Fruit fly (Drosophila melanogaster) whole organism, embryonic: ENCODE data around the gene CalpB.

Source experiments
- CG11093 ChIP-seq: fragments of 200-800 bp; sonication (Bioruptor generic); IDR thresholded peaks from 3 replicates; pipeline ENCODE4 v1.3.6; 2022; ENCODE audit warnings: missing biosample characterization, missing genetic modification characterization
- CG12104 ChIP-seq: fragments of 200-800 bp; sonication (Bioruptor generic); optimal IDR thresholded peaks from 3 replicates; lab custom pipeline; 2016; ENCODE audit warnings: missing biosample characterization, missing genetic modification characterization
- CG12769 ChIP-seq: fragments of 200-800 bp; sonication (Bioruptor generic); optimal IDR thresholded peaks from 2 replicates; lab custom pipeline; 2019; ENCODE audit warnings: missing biosample characterization, mild to moderate bottlenecking, missing genetic modification characterization, moderate library complexity
- CG13287 ChIP-seq: fragments of 200-800 bp; sonication (Bioruptor generic); IDR thresholded peaks from 2 replicates; pipeline ENCODE4 v1.3.6; 2022; ENCODE audit warnings: missing biosample characterization, missing genetic modification characterization; ENCODE audit not compliant: partially characterized antibody
- CG14441 ChIP-seq: fragments of 200-800 bp; sonication (Bioruptor generic); IDR thresholded peaks from 2 replicates; pipeline ENCODE4 v1.3.6; 2022; ENCODE audit warnings: missing biosample characterization, missing genetic modification characterization
- CG14860 ChIP-seq: fragments of 200-800 bp; sonication (Bioruptor generic); IDR thresholded peaks from 3 replicates; pipeline ENCODE4 v1.3.6; 2022; ENCODE audit warnings: missing biosample characterization, missing genetic modification characterization; ENCODE audit not compliant: partially characterized antibody
- CG15269 ChIP-seq: fragments of 200-800 bp; sonication (Bioruptor generic); optimal IDR thresholded peaks from 2 replicates; lab custom pipeline; 2018; ENCODE audit warnings: missing biosample characterization, mild to moderate bottlenecking, missing genetic modification characterization, moderate library complexity
- CG15514 ChIP-seq: fragments of 200-800 bp; sonication (Bioruptor generic); optimal IDR thresholded peaks from 3 replicates; lab custom pipeline; 2017; ENCODE audit warnings: missing biosample characterization, missing genetic modification characterization, mild to moderate bottlenecking, moderate library complexity, missing genetic modification reagents
- CG16779 ChIP-seq: fragments of 200-800 bp; sonication (Bioruptor generic); IDR thresholded peaks from 2 replicates; pipeline ENCODE4 v1.3.6; 2022; ENCODE audit warnings: missing biosample characterization, missing genetic modification characterization
- CG18599 ChIP-seq: fragments of 200-800 bp; sonication (Bioruptor generic); optimal IDR thresholded peaks from 3 replicates; lab custom pipeline; 2017; ENCODE audit warnings: missing biosample characterization, missing genetic modification characterization, mild to moderate bottlenecking, moderate library complexity, missing genetic modification reagents
- CG2116 ChIP-seq: fragments of 200-800 bp; sonication (Bioruptor generic); optimal IDR thresholded peaks from 3 replicates; lab custom pipeline; 2018; ENCODE audit warnings: missing biosample characterization, mild to moderate bottlenecking, missing genetic modification characterization
- CG2129 ChIP-seq: fragments of 200-800 bp; sonication (Bioruptor generic); IDR thresholded peaks from 2 replicates; pipeline ENCODE4 v1.3.6; 2022; ENCODE audit warnings: missing biosample characterization, missing genetic modification characterization; ENCODE audit not compliant: partially characterized antibody
- CG2199 ChIP-seq: fragments of 200-800 bp; sonication (Bioruptor generic); IDR thresholded peaks from 3 replicates; pipeline ENCODE4 v1.3.6; 2022; ENCODE audit warnings: missing biosample characterization, missing genetic modification characterization
- CG31388 ChIP-seq: fragments of 200-800 bp; sonication (Bioruptor generic); optimal IDR thresholded peaks from 2 replicates; lab custom pipeline; 2016; ENCODE audit warnings: missing biosample characterization, missing genetic modification characterization
- CG3995 ChIP-seq: fragments of 200-800 bp; sonication (Bioruptor generic); optimal IDR thresholded peaks from 3 replicates; lab custom pipeline; 2016; ENCODE audit warnings: missing biosample characterization, missing genetic modification characterization
- CG4328 ChIP-seq: fragments of 200-800 bp; sonication (Bioruptor generic); optimal IDR thresholded peaks from 3 replicates; lab custom pipeline; 2017; ENCODE audit warnings: missing biosample characterization, missing genetic modification reagents, missing genetic modification characterization
- CG7271 ChIP-seq: fragments of 200-800 bp; sonication (Bioruptor generic); optimal IDR thresholded peaks from 2 replicates; lab custom pipeline; 2018; ENCODE audit warnings: missing biosample characterization, mild to moderate bottlenecking, missing genetic modification characterization, moderate library complexity
- CG7839 ChIP-seq: fragments of 200-800 bp; sonication (Bioruptor generic); optimal IDR thresholded peaks from 3 replicates; lab custom pipeline; 2018; ENCODE audit warnings: missing biosample characterization, mild to moderate bottlenecking, missing genetic modification characterization, moderate library complexity
- CG7928 ChIP-seq: fragments of 200-800 bp; sonication (Bioruptor generic); optimal IDR thresholded peaks from 2 replicates; lab custom pipeline; 2017; ENCODE audit warnings: missing biosample characterization, mild to moderate bottlenecking, missing genetic modification characterization
- CG7987 ChIP-seq: fragments of 200-800 bp; sonication (Bioruptor generic); optimal IDR thresholded peaks from 2 replicates; lab custom pipeline; 2018; ENCODE audit warnings: missing biosample characterization, mild to moderate bottlenecking, missing genetic modification characterization, moderate library complexity
- CG8765 ChIP-seq: fragments of 200-800 bp; sonication (Bioruptor generic); IDR thresholded peaks from 2 replicates; pipeline ENCODE4 v1.3.6; 2022; ENCODE audit warnings: missing biosample characterization, missing genetic modification characterization
- Dp ChIP-seq: fragments of 200-800 bp; sonication (Bioruptor generic); optimal IDR thresholded peaks from 2 replicates; lab custom pipeline; 2018; ENCODE audit warnings: missing biosample characterization, mild to moderate bottlenecking, missing genetic modification characterization, moderate library complexity
- Ets65A ChIP-seq: fragments of 200-800 bp; sonication (Bioruptor generic); peaks from one replicate; lab custom pipeline; 2016; ENCODE audit warnings: missing biosample characterization, missing genetic modification characterization
- Fer2 ChIP-seq: fragments of 200-800 bp; sonication (Bioruptor generic); optimal IDR thresholded peaks from 2 replicates; lab custom pipeline; 2018; ENCODE audit warnings: missing biosample characterization, mild to moderate bottlenecking, missing genetic modification characterization, moderate library complexity
- Max ChIP-seq: fragments of 200-800 bp; sonication (Bioruptor generic); optimal IDR thresholded peaks from 2 replicates; lab custom pipeline; 2016; ENCODE audit warnings: missing biosample characterization, mild to moderate bottlenecking, missing genetic modification characterization
- Med ChIP-seq: fragments of 200-800 bp; sonication (Bioruptor generic); peaks from one replicate; lab custom pipeline; 2016; ENCODE audit warnings: missing biosample characterization, missing genetic modification characterization, mild to moderate bottlenecking, inconsistent platforms, moderate library complexity
- Nf-YC ChIP-seq: fragments of 200-800 bp; optimal IDR thresholded peaks from 3 replicates; lab custom pipeline; 2019; ENCODE audit warnings: missing biosample characterization, mild to moderate bottlenecking, missing genetic modification characterization, moderate library complexity
- NfI ChIP-seq: fragments of 200-800 bp; sonication (Bioruptor generic); optimal IDR thresholded peaks from 3 replicates; lab custom pipeline; 2018; ENCODE audit warnings: missing biosample characterization, mild to moderate bottlenecking, missing genetic modification characterization, moderate library complexity
- Side ChIP-seq: fragments of 200-800 bp; sonication (Bioruptor generic); optimal IDR thresholded peaks from 2 replicates; lab custom pipeline; 2016; ENCODE audit warnings: missing biosample characterization, missing genetic modification characterization
- Sox100B ChIP-seq: fragments of 200-800 bp; sonication (Bioruptor generic); optimal IDR thresholded peaks from 3 replicates; lab custom pipeline; 2018; ENCODE audit warnings: missing biosample characterization, mild to moderate bottlenecking, missing genetic modification characterization
- YL-1 ChIP-seq: fragments of 200-800 bp; sonication (Bioruptor generic); optimal IDR thresholded peaks from 3 replicates; lab custom pipeline; 2017; ENCODE audit warnings: missing biosample characterization, mild to moderate bottlenecking, missing genetic modification characterization
- ase ChIP-seq: fragments of 200-800 bp; sonication (Bioruptor generic); IDR thresholded peaks from 3 replicates; pipeline ENCODE4 v1.3.6; 2022; ENCODE audit warnings: missing biosample characterization, missing genetic modification characterization
- dati ChIP-seq: fragments of 200-800 bp; sonication (Bioruptor generic); IDR thresholded peaks from 2 replicates; pipeline ENCODE4 v1.3.6; 2022; ENCODE audit warnings: missing biosample characterization, missing genetic modification characterization
- dimm ChIP-seq: fragments of 200-800 bp; sonication (Bioruptor generic); IDR thresholded peaks from 2 replicates; pipeline ENCODE4 v1.3.6; 2022; ENCODE audit warnings: missing biosample characterization, missing genetic modification characterization
- grn ChIP-seq: fragments of 200-800 bp; sonication (Bioruptor generic); optimal IDR thresholded peaks from 3 replicates; lab custom pipeline; 2017; ENCODE audit warnings: missing biosample characterization, missing genetic modification characterization
- ind ChIP-seq: fragments of 200-800 bp; sonication (Bioruptor generic); optimal IDR thresholded peaks from 3 replicates; lab custom pipeline; 2016; ENCODE audit warnings: missing biosample characterization, missing genetic modification characterization
- kni ChIP-seq: fragments of 200-800 bp; sonication (Bioruptor generic); optimal IDR thresholded peaks from 3 replicates; lab custom pipeline; 2017; ENCODE audit warnings: mild to moderate bottlenecking, missing biosample characterization, missing genetic modification reagents, missing genetic modification characterization
- knrl ChIP-seq: fragments of 200-800 bp; sonication (Bioruptor generic); IDR thresholded peaks from 3 replicates; pipeline ENCODE4 v1.3.6; 2022; ENCODE audit warnings: missing biosample characterization, missing genetic modification characterization; ENCODE audit not compliant: partially characterized antibody
- lilli ChIP-seq: fragments of 200-800 bp; sonication (Bioruptor generic); optimal IDR thresholded peaks from 3 replicates; lab custom pipeline; 2016; ENCODE audit warnings: missing biosample characterization, missing genetic modification characterization
- mam ChIP-seq: fragments of 200-800 bp; sonication (Bioruptor generic); optimal IDR thresholded peaks from 3 replicates; lab custom pipeline; 2016; ENCODE audit warnings: missing biosample characterization, missing genetic modification characterization
- pita ChIP-seq: fragments of 200-800 bp; sonication (Bioruptor generic); optimal IDR thresholded peaks from 2 replicates; lab custom pipeline; 2017; ENCODE audit warnings: missing biosample characterization, mild to moderate bottlenecking, missing genetic modification characterization
- prd ChIP-seq, 3 experiments: fragments of >200 bp in 2 of 3; fragments of 200-800 bp in 1 of 3; sonication (Bioruptor generic) in 1 of 3; optimal IDR thresholded peaks in 2 of 3; IDR thresholded peaks in 1 of 3; 2 replicates in 2 of 3; 3 replicates in 1 of 3; pipeline versions ENCODE4 v1.3.6 to Lab custom; 2017 to 2022; ENCODE audit warnings: missing biosample characterization in 1 of 3, missing genetic modification characterization in 1 of 3
- slbo ChIP-seq: fragments of 200-800 bp; sonication (Bioruptor generic); IDR thresholded peaks from 2 replicates; pipeline ENCODE4 v1.3.6; 2022; ENCODE audit warnings: missing biosample characterization, missing genetic modification characterization
- sna ChIP-seq: fragments of 200-800 bp; sonication (Bioruptor generic); IDR thresholded peaks from 2 replicates; pipeline ENCODE4 v1.3.6; 2022; ENCODE audit warnings: missing biosample characterization, missing genetic modification characterization; ENCODE audit not compliant: partially characterized antibody
- stc ChIP-seq: fragments of 200-800 bp; sonication (Bioruptor generic); IDR thresholded peaks from 2 replicates; pipeline ENCODE4 v1.3.6; 2022; ENCODE audit warnings: missing biosample characterization, missing genetic modification characterization
- tna ChIP-seq: fragments of 200-800 bp; sonication (Bioruptor generic); IDR thresholded peaks from 2 replicates; pipeline ENCODE4 v1.3.6; 2022; ENCODE audit warnings: missing biosample characterization, missing genetic modification characterization; ENCODE audit not compliant: partially characterized antibody
- tx ChIP-seq: fragments of 200-800 bp; sonication (Bioruptor generic); optimal IDR thresholded peaks from 2 replicates; lab custom pipeline; 2016; ENCODE audit warnings: missing biosample characterization, missing genetic modification characterization
- wor ChIP-seq: fragments of 200-800 bp; sonication (Bioruptor generic); IDR thresholded peaks from 2 replicates; pipeline ENCODE4 v1.3.6; 2022; ENCODE audit warnings: missing biosample characterization, missing genetic modification characterization

Gene CalpB

dm6 chr3L:9864275-9865052 lies 24.1 kb upstream of the CalpB start, which contains the start of the genes iPLA2-VIA and Ciz1 (continued):
- TF ChIP-seq Fer2 (no peak), CG3995 (GFP tag; lab: Kevin White, UChicago) (peak; percentile 46), CG14441 (GFP tag; lab: Robert Waterston, UW) (0 out of 2 replicates have a peak, but pooled peaks have one; percentile 9), CG16779 (GFP tag; lab: Robert Waterston, UW) (no peak), ind (GFP tag; lab: Kevin White, UChicago) (peak; percentile 37), stc (no peak), Ets65A (GFP tag; lab: Kevin White, UChicago) (peak; percentile 94), mam (GFP tag; lab: Kevin White, UChicago) (peak; percentile 39), lilli (peak; percentile 7), CG31388 (no peak), knrl (GFP tag; lab: Robert Waterston, UW) (peak; percentile 91), YL-1 (GFP tag; lab: Kevin White, UChicago) (peak; percentile 37), ase (GFP tag; lab: Robert Waterston, UW) (no peak), pita (peak; percentile 56), CG7271 (tag; lab: Kevin White, UChicago) (no peak), CG12769 (no peak), slbo (GFP tag; lab: Robert Waterston, UW) (peak; percentile 52; the same call in 1 of the 2 replicates), CG2129 (GFP tag; lab: Robert Waterston, UW) (peak; percentile 52; the same call in 1 of the 2 replicates), Sox100B (no peak), CG4328 (GFP tag; lab: Kevin White, UChicago) (no peak), dimm (no peak), dati (GFP tag; lab: Robert Waterston, UW) (no peak), tna (GFP tag; lab: Robert Waterston, UW) (0 out of 2 replicates have a peak, but pooled peaks have one; percentile 30), CG12104 (GFP tag; lab: Kevin White, UChicago) (no peak), grn (GFP tag; lab: Kevin White, UChicago) (peak; percentile 37), Med (GFP tag; lab: Kevin White, UChicago) (peak; percentile 81), wor (no peak), CG7987 (GFP tag; lab: Kevin White, UChicago) (no peak), CG7839 (tag; lab: Kevin White, UChicago) (no peak), CG11093 (GFP tag; lab: Robert Waterston, UW) (no peak), CG2199 (GFP tag; lab: Robert Waterston, UW) (0 out of 3 replicates have a peak, but pooled peaks have one; percentile 73), NfI (GFP tag; lab: Kevin White, UChicago) (no peak), CG18599 (GFP tag; lab: Kevin White, UChicago) (no peak), CG15269 (no peak), Nf-YC (tag; lab: Kevin White, UChicago) (peak; percentile 50), kni (GFP tag; lab: Kevin White, UChicago) (no peak), tx (GFP tag; lab: Kevin White, UChicago) (no peak), Dp (peak; percentile 20), CG2116 (GFP tag; lab: Kevin White, UChicago) (peak; percentile 89), CG7928 (GFP tag; lab: Kevin White, UChicago) (no peak), Side (GFP tag; lab: Kevin White, UChicago) (peak; percentile 13), CG13287 (peak; percentile 82), sna (GFP tag; lab: Robert Waterston, UW) (peak; percentile 65; the same call in 1 of the 2 replicates), CG8765 (GFP tag; lab: Robert Waterston, UW) (no peak), CG14860 (GFP tag; lab: Robert Waterston, UW) (peak; percentile 64; the same call in 2 of the 3 replicates), prd (optimal IDR thresholded peaks at IDR 0.05; lab: Kevin White, UChicago) (no peak), prd (GFP tag; IDR thresholded peaks at IDR 0.05; lab: Robert Waterston, UW) (peak; percentile 45; the same call in 1 of the 3 replicates), CG15514 (peak; percentile 62), Max (peak; percentile 42)
